Fruit fly (Drosophila melanogaster): ENCODE measurements around the gene yellow-c.
A peak's percentile ranks its signal among the peaks of the same experiment; 100 is the strongest.

yellow-c gene

DNA sequence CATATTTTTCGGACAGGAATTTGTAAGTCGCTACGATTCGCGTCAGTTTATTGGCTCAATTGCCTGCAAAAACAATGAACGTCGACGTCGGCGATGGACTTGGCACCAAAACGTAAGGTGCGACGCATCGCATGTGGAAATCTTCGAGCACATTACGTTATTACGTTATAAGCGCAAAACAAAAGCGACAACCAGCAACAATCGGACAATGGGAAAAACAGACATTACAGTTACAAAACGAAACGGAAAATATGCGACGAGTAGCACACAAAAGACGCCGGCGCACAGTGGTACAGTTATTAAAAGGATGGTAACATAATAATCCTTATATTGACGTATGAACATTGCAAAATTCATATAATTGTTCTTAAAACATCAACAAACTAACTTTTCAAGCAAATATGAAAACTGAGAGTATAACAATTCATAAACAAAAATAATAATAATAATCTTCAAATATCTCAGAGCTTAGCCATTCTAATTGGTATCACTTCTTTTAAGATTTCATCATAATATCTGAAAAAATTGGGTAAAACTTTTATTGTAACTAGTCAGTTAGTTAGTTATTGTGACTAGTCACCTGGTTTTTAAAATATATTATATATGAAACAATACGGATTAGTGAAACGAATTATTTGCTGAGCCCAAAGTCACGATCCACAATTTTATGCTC, 40.2 kb upstream of the yellow-c start (continued):
- TF ChIP-seq CG11504 (tag; optimal IDR thresholded peaks at IDR 0.05): peak; percentile 68
- TF ChIP-seq tx (GFP tag; optimal IDR thresholded peaks at IDR 0.05): no peak
- TF ChIP-seq CG1647 (GFP tag; optimal IDR thresholded peaks at IDR 0.05): no peak
- TF ChIP-seq CG18011 (GFP tag; optimal IDR thresholded peaks at IDR 0.05): no peak
- peak; percentile 13 for TF ChIP-seq odd (GFP tag; optimal IDR thresholded peaks at IDR 0.05)
- peak; percentile 52 for TF ChIP-seq Sox102F (GFP tag; optimal IDR thresholded peaks at IDR 0.05)
- TF ChIP-seq NC2α (GFP tag; optimal IDR thresholded peaks at IDR 0.05): no peak
- no peak for TF ChIP-seq slbo (GFP tag; IDR thresholded peaks at IDR 0.05)
- TF ChIP-seq prd (optimal IDR thresholded peaks at IDR 0.05): no peak
- no peak for TF ChIP-seq prd (GFP tag; IDR thresholded peaks at IDR 0.05)
- no peak for TF ChIP-seq CG6254 (GFP tag; optimal IDR thresholded peaks at IDR 0.05)
- peak; percentile 23 for TF ChIP-seq CG13424 (tag; optimal IDR thresholded peaks at IDR 0.05)
- no peak for TF ChIP-seq bowl (GFP tag; IDR thresholded peaks at IDR 0.05)
- TF ChIP-seq tna (GFP tag; IDR thresholded peaks at IDR 0.05; ENCODE audit: partially characterized antibody): no peak
- no peak for TF ChIP-seq Hand (GFP tag; optimal IDR thresholded peaks at IDR 0.05)
- TF ChIP-seq Gsc (GFP tag; IDR thresholded peaks at IDR 0.05): no peak
- no peak for TF ChIP-seq CG1832 (GFP tag; optimal IDR thresholded peaks at IDR 0.05)
- no peak for TF ChIP-seq CG10543 (GFP tag; optimal IDR thresholded peaks at IDR 0.05)
- TF ChIP-seq Fer3 (tag; optimal IDR thresholded peaks at IDR 0.05): no peak
- no peak for TF ChIP-seq NK7.1 (GFP tag; optimal IDR thresholded peaks at IDR 0.05)
- no peak for TF ChIP-seq CG15011 (GFP tag; optimal IDR thresholded peaks at IDR 0.05)
- TF ChIP-seq vvl (GFP tag; IDR thresholded peaks at IDR 0.05): no peak
- TF ChIP-seq Deaf1 (tag; optimal IDR thresholded peaks at IDR 0.05): no peak
- TF ChIP-seq zen (tag; optimal IDR thresholded peaks at IDR 0.05): no peak
- TF ChIP-seq CG5245 (GFP tag; optimal IDR thresholded peaks at IDR 0.05): no peak
- no peak for TF ChIP-seq CG4820 (GFP tag; optimal IDR thresholded peaks at IDR 0.05)
- TF ChIP-seq CG16813 (GFP tag; IDR thresholded peaks at IDR 0.05; ENCODE audit: partially characterized antibody): no peak
- TF ChIP-seq CG1602 (GFP tag; optimal IDR thresholded peaks at IDR 0.05): peak; percentile 19
- TF ChIP-seq CG15601 (tag; optimal IDR thresholded peaks at IDR 0.05): no peak
- no peak for TF ChIP-seq CG5953 (GFP tag; IDR thresholded peaks at IDR 0.05)
- no peak for TF ChIP-seq CG9932 (GFP tag; IDR thresholded peaks at IDR 0.05)
- TF ChIP-seq ci (GFP tag; IDR thresholded peaks at IDR 0.05): no peak
- TF ChIP-seq sim (GFP tag; IDR thresholded peaks at IDR 0.05): no peak
- no peak for TF ChIP-seq CG3838 (GFP tag; optimal IDR thresholded peaks at IDR 0.05)
- no peak for TF ChIP-seq CG43689 (GFP tag; IDR thresholded peaks at IDR 0.05)
- TF ChIP-seq Ssrp (tag; optimal IDR thresholded peaks at IDR 0.05): peak; percentile 29
- no peak for TF ChIP-seq dati (GFP tag; IDR thresholded peaks at IDR 0.05)
- TF ChIP-seq seq (GFP tag; IDR thresholded peaks at IDR 0.05): no peak
- TF ChIP-seq gsb-n (tag; optimal IDR thresholded peaks at IDR 0.05): no peak
- no peak for TF ChIP-seq Dll (GFP tag; IDR thresholded peaks at IDR 0.05; ENCODE audit: partially characterized antibody)
- TF ChIP-seq danr (GFP tag; IDR thresholded peaks at IDR 0.05): no peak
- TF ChIP-seq TFAM (GFP tag; optimal IDR thresholded peaks at IDR 0.05): no peak
- TF ChIP-seq Ets97D (GFP tag; optimal IDR thresholded peaks at IDR 0.05): no peak
- no peak for TF ChIP-seq twi (tag; optimal IDR thresholded peaks at IDR 0.05)
- TF ChIP-seq nmo (GFP tag; optimal IDR thresholded peaks at IDR 0.05): peak; percentile 32
- peak; percentile 94 for TF ChIP-seq CG9437 (GFP tag; optimal IDR thresholded peaks at IDR 0.05)
- TF ChIP-seq Oli (tag; optimal IDR thresholded peaks at IDR 0.05): peak; percentile 23
- no peak for TF ChIP-seq cas (GFP tag; IDR thresholded peaks at IDR 0.05)
- TF ChIP-seq CG3065 (GFP tag; optimal IDR thresholded peaks at IDR 0.05): no peak
- TF ChIP-seq sob (GFP tag; IDR thresholded peaks at IDR 0.05): no peak
- TF ChIP-seq CG10979 (tag; optimal IDR thresholded peaks at IDR 0.05): peak; percentile 1

Measured in whole organism, embryonic.